Worm (Caenorhabditis elegans): Measurements from ENCODE around the gene sorf-1.

Gene sorf-1

DNA sequence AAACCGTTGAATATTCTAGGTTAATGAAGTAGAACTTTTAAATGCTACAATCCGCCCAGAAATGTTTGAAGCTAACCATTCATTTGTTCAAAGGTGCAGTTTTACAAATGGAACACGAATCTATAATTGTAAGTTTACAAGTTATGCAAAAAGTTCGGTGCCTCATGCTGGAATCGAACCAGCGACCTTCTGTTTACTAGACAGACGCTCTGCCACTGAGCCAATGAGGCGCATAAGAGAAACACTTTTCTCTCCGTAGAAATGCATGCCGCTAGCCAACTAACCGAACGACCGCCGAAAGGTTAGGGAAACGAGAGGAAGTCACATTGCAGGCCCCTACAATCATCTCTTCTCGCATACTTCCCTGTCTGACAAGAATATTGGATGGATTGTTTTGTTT, 7.8 kb downstream of the sorf-1 start (continued):
- TF ChIP-seq Y75B8A.6 (GFP tag; IDR thresholded peaks at IDR 0.05) (no peak), unc-130 (GFP tag; optimal IDR thresholded peaks at IDR 0.05) (peak; percentile 44), nhr-28 (tag; optimal IDR thresholded peaks at IDR 0.05) (peak; percentile 37)

DNA sequence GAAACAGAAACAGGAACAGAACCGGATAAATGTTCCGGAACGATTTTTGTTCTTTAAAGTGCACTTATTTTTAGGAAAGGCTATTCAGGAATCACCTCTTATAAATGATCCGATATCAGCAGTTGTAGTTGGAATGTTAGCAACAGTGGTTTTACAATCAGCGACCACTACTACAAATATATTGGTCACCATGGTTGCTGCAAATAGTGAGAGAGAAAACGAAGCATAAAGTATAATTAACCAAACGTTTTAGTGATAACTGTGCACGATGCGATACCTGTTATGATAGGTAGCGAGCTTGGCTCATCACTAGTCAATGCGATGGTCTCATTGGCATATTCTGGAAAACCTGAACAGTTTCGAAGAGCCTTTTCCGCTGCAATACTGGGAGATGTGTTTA, 9.6 kb downstream of the sorf-1 start:
- TF ChIP-seq sdz-12 (GFP tag; optimal IDR thresholded peaks at IDR 0.05) (no peak), unc-62 (GFP tag; optimal IDR thresholded peaks at IDR 0.05 in 1 of 2) (peak in 1 of 2 experiments; percentile 95), unc-62 (tag; optimal IDR thresholded peaks at IDR 0.05) (no peak)

DNA sequence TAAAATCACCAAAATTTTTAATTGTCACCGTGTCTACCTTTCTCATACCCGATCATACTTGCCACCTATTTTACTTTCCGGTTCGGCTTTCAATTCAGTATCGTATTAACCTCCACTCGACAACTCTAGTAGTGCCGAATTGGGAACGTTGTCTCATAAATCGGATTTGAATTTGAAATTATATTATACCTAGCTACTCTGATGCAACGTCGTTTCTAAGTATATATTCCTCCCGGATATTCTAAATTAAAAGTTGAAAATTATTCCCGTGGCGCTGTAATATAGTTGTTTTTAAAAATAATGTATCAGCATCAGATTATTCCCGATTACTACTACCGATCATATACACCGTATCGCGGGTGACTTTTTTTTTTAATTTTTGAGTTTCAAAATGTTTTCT, 10.4 kb downstream of the sorf-1 start, which contains the start of gene ZK563.2:
Gene ZK563.2, plus strand, starts transcription at position 301 of the 400 bp plus-strand sequence.
- TF ChIP-seq zfp-3 (GFP tag; conservative IDR thresholded peaks at IDR 0.05) (no peak), daf-12 (tag; optimal IDR thresholded peaks at IDR 0.05) (no peak), nhr-102 (tag; optimal IDR thresholded peaks at IDR 0.05) (no peak), dve-1 (tag; optimal IDR thresholded peaks at IDR 0.05; ENCODE audit: insufficient read depth) (no peak), hif-1 (tag; optimal IDR thresholded peaks at IDR 0.05) (no peak), tra-1 (GFP tag; IDR thresholded peaks at IDR 0.05) (no peak), lir-3 (tag; optimal IDR thresholded peaks at IDR 0.05) (no peak), nhr-111 (GFP tag; optimal IDR thresholded peaks at IDR 0.05) (no peak), hlh-30 (tag; optimal IDR thresholded peaks at IDR 0.05; ENCODE audit: insufficient read depth) (no peak), daf-19 (GFP tag; conservative IDR thresholded peaks at IDR 0.05) (no peak), Y48G9A.11 (GFP tag; IDR thresholded peaks at IDR 0.05) (no peak), unc-62 (GFP tag; optimal IDR thresholded peaks at IDR 0.05 in 1 of 2) (no peak), unc-62 (tag; optimal IDR thresholded peaks at IDR 0.05) (no peak), fkh-10 (GFP tag; optimal IDR thresholded peaks at IDR 0.05) (no peak), ceh-44 (GFP tag; IDR thresholded peaks at IDR 0.05) (no peak), mdt-29 (GFP tag; IDR thresholded peaks at IDR 0.05) (no peak), dmd-6 (GFP tag; IDR thresholded peaks at IDR 0.05) (no peak), vab-7 (GFP tag; IDR thresholded peaks at IDR 0.05) (no peak), nhr-48 (tag; optimal IDR thresholded peaks at IDR 0.05) (no peak), snpc-1.2 (GFP tag; IDR thresholded peaks at IDR 0.05) (no peak)

DNA sequence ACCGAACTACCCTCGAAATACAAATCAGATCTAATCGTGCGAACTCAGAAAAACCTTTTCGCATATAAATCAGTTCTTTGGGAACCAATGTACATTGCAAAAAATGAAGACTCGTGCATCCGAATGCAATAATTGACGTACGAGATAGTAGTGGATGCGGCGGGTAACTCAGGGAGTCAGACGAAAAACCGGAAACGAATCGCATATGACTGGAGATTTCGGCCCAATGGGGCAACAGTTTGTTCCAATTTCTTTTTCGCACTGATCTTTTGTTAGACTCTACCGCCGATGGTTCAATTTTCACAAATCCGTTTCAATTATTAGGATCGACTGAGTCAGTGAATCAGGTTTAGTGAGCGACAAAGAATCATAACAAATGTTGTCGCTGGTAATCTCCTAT, 12.3 kb downstream of the sorf-1 start:
- TF ChIP-seq dmd-6 (GFP tag; IDR thresholded peaks at IDR 0.05) (no peak), Y5F2A.4 (GFP tag; optimal IDR thresholded peaks at IDR 0.05) (no peak), unc-62 (GFP tag; optimal IDR thresholded peaks at IDR 0.05 in 1 of 2) (peak in 1 of 2 experiments; percentile 88), unc-62 (tag; optimal IDR thresholded peaks at IDR 0.05) (no peak)

DNA sequence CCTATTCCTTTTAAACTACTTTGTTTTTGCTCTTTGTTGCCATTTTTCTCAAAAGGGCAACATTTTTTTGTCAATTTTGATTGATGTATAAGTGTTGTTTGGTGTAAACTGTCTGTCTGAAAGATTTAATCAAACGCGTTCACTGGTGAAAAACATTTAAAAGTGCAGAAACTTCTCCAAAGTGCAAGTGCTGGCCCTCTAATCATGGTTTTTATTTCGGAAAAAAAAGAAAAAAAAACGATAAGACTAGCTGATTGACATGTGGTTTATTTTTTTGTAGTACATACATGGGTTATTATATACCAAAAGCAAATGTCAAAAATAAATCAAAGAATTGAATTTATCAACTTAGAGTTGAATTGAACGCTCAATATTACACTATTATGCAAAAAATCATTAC, 16.7 kb downstream of the sorf-1 start, which contains the start of gene dhs-26:
Gene dhs-26, minus strand, starts transcription at position 116 of the 400 bp plus-strand sequence.
- peak; percentile 77 for TF ChIP-seq nhr-77 (tag; optimal IDR thresholded peaks at IDR 0.05)
- TF ChIP-seq daf-16 (GFP tag; optimal IDR thresholded peaks at IDR 0.05) = no peak
- peak; percentile 89 for TF ChIP-seq daf-16 (tag; optimal IDR thresholded peaks at IDR 0.05)
- TF ChIP-seq nhr-48 (tag; optimal IDR thresholded peaks at IDR 0.05) = peak; percentile 54
- no peak for TF ChIP-seq madf-5 (GFP tag; IDR thresholded peaks at IDR 0.05)
- TF ChIP-seq zip-2 (tag; optimal IDR thresholded peaks at IDR 0.05) = peak; percentile 16
- no peak for TF ChIP-seq lir-3 (tag; optimal IDR thresholded peaks at IDR 0.05)
- peak; percentile 92 for TF ChIP-seq dmd-6 (GFP tag; IDR thresholded peaks at IDR 0.05)
- no peak for TF ChIP-seq hif-1 (tag; optimal IDR thresholded peaks at IDR 0.05)
- peak; percentile 82 for TF ChIP-seq nhr-28 (tag; optimal IDR thresholded peaks at IDR 0.05)
- peak; percentile 74 for TF ChIP-seq dve-1 (tag; optimal IDR thresholded peaks at IDR 0.05; ENCODE audit: insufficient read depth)
- peak; percentile 6 for TF ChIP-seq pqm-1 (tag; optimal IDR thresholded peaks at IDR 0.05)

DNA sequence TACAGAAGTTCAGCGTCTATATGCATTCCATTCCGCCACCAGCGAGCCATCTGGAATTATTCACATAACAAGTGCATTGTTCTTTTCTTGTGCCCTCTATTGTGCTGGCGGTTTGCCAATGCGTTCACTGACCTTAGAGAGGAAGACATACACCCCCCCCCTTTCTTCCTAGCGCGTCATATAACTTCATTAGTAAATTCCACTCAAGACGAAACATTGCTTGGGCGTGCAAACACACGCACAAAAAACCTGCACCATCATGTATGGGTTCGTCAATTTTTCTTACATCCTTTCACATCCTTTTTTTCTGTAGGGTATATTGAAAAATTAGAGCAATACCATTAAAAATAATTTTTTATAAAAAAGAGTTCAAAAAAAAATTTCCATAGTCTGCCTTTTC, 27.5 kb downstream of the sorf-1 start, which contains the start of gene ZK816.1:
Gene ZK816.1, plus strand, starts transcription at position 187 of the 400 bp plus-strand sequence.
- TF ChIP-seq pqm-1 (tag; optimal IDR thresholded peaks at IDR 0.05) (no peak), T20F7.1 (GFP tag; optimal IDR thresholded peaks at IDR 0.05) (no peak), dpl-1 (GFP tag; optimal IDR thresholded peaks at IDR 0.05) (no peak), duxl-1 (tag; optimal IDR thresholded peaks at IDR 0.05; ENCODE audit: poor library complexity) (no peak), daf-19 (GFP tag; conservative IDR thresholded peaks at IDR 0.05) (no peak), F10B5.3 (tag; optimal IDR thresholded peaks at IDR 0.05) (no peak), Y75B8A.6 (GFP tag; IDR thresholded peaks at IDR 0.05) (no peak)

All from whole organism, L4 larva.